Worm (Caenorhabditis elegans) whole organism, mixed stage, embryonic: ENCODE results near the gene C50E3.7.

Experiments used
- hlh-1 ChIP-seq: fragments of 150-350 bp; optimal IDR thresholded peaks from 2 replicates; lab custom pipeline; 2014; ENCODE audit warnings: missing biosample characterization, missing genetic modification reagents, missing genetic modification characterization
- lin-13 ChIP-seq: fragments of 150-350 bp; optimal IDR thresholded peaks from 2 replicates; lab custom pipeline; 2014; ENCODE audit warnings: missing biosample characterization, missing genetic modification characterization
- lsy-2 ChIP-seq: fragments of 150-350 bp; optimal IDR thresholded peaks from 2 replicates; lab custom pipeline; 2014; ENCODE audit warnings: missing biosample characterization, missing genetic modification characterization
- pha-4 ChIP-seq: fragments of 150-350 bp; optimal IDR thresholded peaks from 2 replicates; lab custom pipeline; 2018; ENCODE audit warnings: missing biosample characterization, missing genetic modification reagents, missing genetic modification characterization
- ztf-11 ChIP-seq: fragments of 150-350 bp; optimal IDR thresholded peaks from 2 replicates; lab custom pipeline; 2014; ENCODE audit warnings: missing biosample characterization, missing genetic modification characterization

DNA sequence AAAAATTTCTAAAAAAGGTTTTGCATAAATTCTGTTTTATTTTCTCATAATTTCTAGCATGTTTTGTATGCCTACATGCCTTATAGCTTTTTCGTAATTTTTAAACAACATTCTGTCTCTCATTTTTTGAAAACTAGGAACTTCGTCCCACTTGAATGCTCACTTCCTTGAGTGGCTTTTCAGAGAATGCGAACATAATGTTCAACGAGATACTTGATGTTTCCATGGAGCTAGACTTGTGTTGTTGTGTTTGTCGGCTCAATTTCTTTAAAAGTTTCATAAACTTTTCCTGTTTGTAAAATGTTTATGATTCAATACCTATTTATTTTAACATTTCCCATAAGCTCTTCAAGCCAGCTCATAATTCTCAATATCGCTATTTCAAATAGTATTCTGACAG lies 6.7 kb upstream of the C50E3.7 start, which contains the start of gene clec-213:
- no peak for TF ChIP-seq hlh-1
- TF ChIP-seq lsy-2 (tag; lab: Kevin White, UChicago), result no peak
- TF ChIP-seq pha-4, result no peak
- TF ChIP-seq ztf-11 (tag; lab: Kevin White, UChicago), result no peak
- TF ChIP-seq lin-13, result no peak
